Fruit fly (Drosophila melanogaster) whole organism, prepupa: ENCODE results near the gene SP555.
A peak's percentile ranks its signal among the peaks of the same experiment; 100 is the strongest.

Experiments used
- Blimp-1 ChIP-seq: fragments of 200-800 bp; sonication (Bioruptor generic); optimal IDR thresholded peaks from 3 replicates; lab custom pipeline; 2017; ENCODE audit warnings: missing biosample characterization, missing genetic modification characterization, mild to moderate bottlenecking, moderate library complexity, missing genetic modification reagents
- CG10631 ChIP-seq: fragments of 200-800 bp; sonication (Bioruptor generic); optimal IDR thresholded peaks from 2 replicates; lab custom pipeline; 2016; ENCODE audit warnings: missing biosample characterization, missing genetic modification characterization
- CG11762 ChIP-seq: fragments of 200-800 bp; sonication (Bioruptor generic); optimal IDR thresholded peaks from 3 replicates; lab custom pipeline; 2016; ENCODE audit warnings: missing biosample characterization, missing genetic modification characterization; ENCODE audit not compliant: insufficient read depth
- CG15336 ChIP-seq: fragments of 200-800 bp; sonication (Bioruptor generic); IDR thresholded peaks from 2 replicates; pipeline ENCODE4 v1.3.6; 2022; ENCODE audit warnings: missing biosample characterization, missing genetic modification characterization
- CG3032 ChIP-seq: fragments of 200-800 bp; optimal IDR thresholded peaks from 2 replicates; lab custom pipeline; 2019; ENCODE audit warnings: missing biosample characterization, mild to moderate bottlenecking, missing genetic modification characterization, moderate library complexity
- CG31627 ChIP-seq: fragments of 200-800 bp; sonication (Bioruptor generic); optimal IDR thresholded peaks from 3 replicates; lab custom pipeline; 2016; ENCODE audit warnings: missing biosample characterization, missing genetic modification characterization
- CG3919 ChIP-seq: fragments of 200-800 bp; sonication (Bioruptor generic); optimal IDR thresholded peaks from 3 replicates; lab custom pipeline; 2016; ENCODE audit warnings: missing biosample characterization, missing genetic modification characterization
- CG6276 ChIP-seq: fragments of 200-800 bp; sonication (Bioruptor generic); optimal IDR thresholded peaks from 2 replicates; lab custom pipeline; 2017; ENCODE audit warnings: missing biosample characterization, mild to moderate bottlenecking, missing genetic modification characterization
- CG6792 ChIP-seq: fragments of 200-800 bp; sonication (Bioruptor generic); optimal IDR thresholded peaks from 3 replicates; lab custom pipeline; 2016; ENCODE audit warnings: missing biosample characterization, missing genetic modification characterization
- CG7368 ChIP-seq: fragments of 200-800 bp; sonication (Bioruptor generic); optimal IDR thresholded peaks from 3 replicates; lab custom pipeline; 2016; ENCODE audit warnings: missing biosample characterization, missing genetic modification characterization
- CG9139 ChIP-seq: fragments of 200-800 bp; sonication (Bioruptor generic); optimal IDR thresholded peaks from 3 replicates; lab custom pipeline; 2017; ENCODE audit warnings: missing biosample characterization, mild to moderate bottlenecking, missing genetic modification characterization
- Eip75B ChIP-seq: fragments of 200-800 bp; sonication (Bioruptor generic); optimal IDR thresholded peaks from 3 replicates; lab custom pipeline; 2016; ENCODE audit warnings: missing biosample characterization, missing genetic modification characterization
- Eip78C ChIP-seq: fragments of 200-800 bp; sonication (Bioruptor generic); peaks from one replicate; lab custom pipeline; 2016; ENCODE audit warnings: missing biosample characterization, missing genetic modification characterization
- Ets21C ChIP-seq: fragments of 200-800 bp; sonication (Bioruptor generic); optimal IDR thresholded peaks from 3 replicates; lab custom pipeline; 2016; ENCODE audit warnings: missing biosample characterization, missing genetic modification characterization
- Ets96B ChIP-seq: fragments of 200-800 bp; optimal IDR thresholded peaks from 2 replicates; lab custom pipeline; 2019; ENCODE audit warnings: missing biosample characterization, mild to moderate bottlenecking, missing genetic modification characterization, moderate library complexity
- Gug ChIP-seq: fragments of 200-800 bp; sonication (Bioruptor generic); IDR thresholded peaks from 2 replicates; pipeline ENCODE4 v1.3.6; 2022; ENCODE audit warnings: missing biosample characterization, missing genetic modification characterization
- Hr38 ChIP-seq: sonication (Bioruptor generic); optimal IDR thresholded peaks from 2 replicates; lab custom pipeline; 2016; ENCODE audit warnings: missing biosample characterization, missing genetic modification characterization
- Lpt ChIP-seq: fragments of 200-800 bp; sonication (Bioruptor generic); optimal IDR thresholded peaks from 3 replicates; lab custom pipeline; 2016; ENCODE audit warnings: missing biosample characterization, missing genetic modification characterization
- Met ChIP-seq: fragments of 200-800 bp; sonication (Bioruptor generic); optimal IDR thresholded peaks from 3 replicates; lab custom pipeline; 2016; ENCODE audit warnings: missing biosample characterization, missing genetic modification characterization
- OdsH ChIP-seq: fragments of 200-800 bp; sonication (Bioruptor generic); optimal IDR thresholded peaks from 3 replicates; lab custom pipeline; 2016; ENCODE audit warnings: missing biosample characterization, missing genetic modification characterization
- Smox ChIP-seq: fragments of 200-800 bp; sonication (Bioruptor generic); optimal IDR thresholded peaks from 3 replicates; lab custom pipeline; 2016; ENCODE audit warnings: missing biosample characterization, missing genetic modification characterization
- Sox102F ChIP-seq: fragments of 200-800 bp; sonication (Bioruptor generic); optimal IDR thresholded peaks from 2 replicates; lab custom pipeline; 2016; ENCODE audit warnings: missing biosample characterization, mild to moderate bottlenecking, missing genetic modification characterization
- Sox15 ChIP-seq: fragments of 200-800 bp; sonication (Bioruptor generic); optimal IDR thresholded peaks from 3 replicates; lab custom pipeline; 2016; ENCODE audit warnings: missing biosample characterization, missing genetic modification characterization
- acj6 ChIP-seq: fragments of 200-800 bp; sonication (Bioruptor generic); optimal IDR thresholded peaks from 3 replicates; lab custom pipeline; 2016; ENCODE audit warnings: missing biosample characterization, missing genetic modification characterization
- dac ChIP-seq: fragments of 200-800 bp; sonication (Bioruptor generic); optimal IDR thresholded peaks from 2 replicates; lab custom pipeline; 2017; ENCODE audit warnings: missing biosample characterization, mild to moderate bottlenecking, missing genetic modification characterization
- dsx ChIP-seq: fragments of 200-800 bp; optimal IDR thresholded peaks from 3 replicates; lab custom pipeline; 2019; ENCODE audit warnings: missing biosample characterization, mild to moderate bottlenecking, missing genetic modification characterization, moderate library complexity; ENCODE audit not compliant: poor library complexity, severe bottlenecking
- esn ChIP-seq: fragments of 200-800 bp; sonication (Bioruptor generic); optimal IDR thresholded peaks from 2 replicates; lab custom pipeline; 2016; ENCODE audit warnings: missing biosample characterization, mild to moderate bottlenecking, missing genetic modification characterization, moderate library complexity
- fd59A ChIP-seq: fragments of 200-800 bp; sonication (Bioruptor generic); optimal IDR thresholded peaks from 2 replicates; lab custom pipeline; 2017; ENCODE audit warnings: missing biosample characterization, mild to moderate bottlenecking, missing genetic modification characterization, missing genetic modification reagents
- fd85E ChIP-seq: fragments of 200-800 bp; sonication (Bioruptor generic); optimal IDR thresholded peaks from 3 replicates; lab custom pipeline; 2016; ENCODE audit warnings: missing biosample characterization, missing genetic modification characterization
- fkh ChIP-seq: fragments of 200-800 bp; sonication (Bioruptor generic); optimal IDR thresholded peaks from 3 replicates; lab custom pipeline; 2017; ENCODE audit warnings: missing biosample characterization, mild to moderate bottlenecking, missing genetic modification characterization, moderate library complexity
- lz ChIP-seq: fragments of 200-800 bp; sonication (Bioruptor generic); optimal IDR thresholded peaks from 3 replicates; lab custom pipeline; 2016; ENCODE audit warnings: missing biosample characterization, missing genetic modification characterization
- pdm3 ChIP-seq: fragments of 200-800 bp; sonication (Bioruptor generic); optimal IDR thresholded peaks from 3 replicates; lab custom pipeline; 2016; ENCODE audit warnings: missing biosample characterization, missing genetic modification characterization
- spab ChIP-seq: fragments of 200-800 bp; sonication (Bioruptor generic); optimal IDR thresholded peaks from 2 replicates; lab custom pipeline; 2017; ENCODE audit warnings: missing biosample characterization, mild to moderate bottlenecking, missing genetic modification characterization, missing genetic modification reagents
- ss ChIP-seq, 2 experiments: fragments of 200-800 bp; sonication (Bioruptor generic); optimal IDR thresholded peaks; 2 replicates in 1 of 2; 3 replicates in 1 of 2; lab custom pipeline; 2017 to 2018; ENCODE audit warnings: mild to moderate bottlenecking in 2 of 2, missing biosample characterization in 2 of 2, missing genetic modification characterization in 2 of 2, moderate library complexity in 1 of 2
- topi ChIP-seq: fragments of 200-800 bp; sonication (Bioruptor generic); optimal IDR thresholded peaks from 3 replicates; lab custom pipeline; 2016; ENCODE audit warnings: missing biosample characterization, missing genetic modification characterization
- vri ChIP-seq: fragments of 200-800 bp; sonication (Bioruptor generic); optimal IDR thresholded peaks from 3 replicates; lab custom pipeline; 2016; ENCODE audit warnings: missing biosample characterization, mild to moderate bottlenecking, missing genetic modification characterization

Gene SP555

dm6 chr2L:5037402-5037860, at the start of gene SP555, which contains the start of gene CG14042:
Gene SP555 (plus strand): TSS chr2L:5037709.
Gene CG14042 (plus strand): TSS chr2L:5037709.
- TF ChIP-seq esn (GFP tag; lab: Kevin White, UChicago) (no peak), ss (GFP tag; optimal IDR thresholded peaks at IDR 0.05; lab: Kevin White, UChicago) (peak; percentile 15 to 19), CG7368 (GFP tag; lab: Kevin White, UChicago) (peak; percentile 63)

- TF ChIP-seq dac (no peak), CG3032 (tag; lab: Kevin White, UChicago) (no peak), CG3919 (GFP tag; lab: Kevin White, UChicago) (no peak), topi (GFP tag; lab: Kevin White, UChicago) (no peak), CG6792 (GFP tag; lab: Kevin White, UChicago) (no peak)
- TF ChIP-seq, all 60 proteins: peak for 0
These were observed 42.3 kb upstream of the SP555 start for dm6 chr2L:4995010-4995836.

dm6 chr2L:4995837-4996136, 41.7 kb upstream of the SP555 start:
- no peak for TF ChIP-seq fd59A
- TF ChIP-seq fkh (GFP tag; lab: Kevin White, UChicago), result peak; percentile 27
- TF ChIP-seq, all 60 proteins: peak for 1

dm6 chr2L:4996283-4996922, 41.1 kb upstream of the SP555 start:
- TF ChIP-seq Eip78C (GFP tag; lab: Kevin White, UChicago) (peak; percentile 58), Blimp-1 (GFP tag; lab: Kevin White, UChicago) (peak; percentile 94), Ets21C (GFP tag; lab: Kevin White, UChicago) (no peak), Sox15 (GFP tag; lab: Kevin White, UChicago) (no peak)

- peak; percentile 90 for TF ChIP-seq fkh (GFP tag; lab: Kevin White, UChicago)
- peak; percentile 99 for TF ChIP-seq Gug (GFP tag; lab: Robert Waterston, UW)
- TF ChIP-seq Eip75B, result peak; percentile 99
- peak; percentile 99 for TF ChIP-seq Met (GFP tag; lab: Kevin White, UChicago)
- TF ChIP-seq CG31627 (GFP tag; lab: Kevin White, UChicago), result peak; percentile 99
- peak; percentile 99 for TF ChIP-seq topi (GFP tag; lab: Kevin White, UChicago)
- peak; percentile 99 for TF ChIP-seq Ets96B (tag; lab: Kevin White, UChicago)
- peak; percentile 99 for TF ChIP-seq esn (GFP tag; lab: Kevin White, UChicago)
- TF ChIP-seq dac, result peak; percentile 99
- peak; percentile 98 for TF ChIP-seq fd59A
- TF ChIP-seq Ets21C (GFP tag; lab: Kevin White, UChicago), result peak; percentile 99
- TF ChIP-seq OdsH (GFP tag; lab: Kevin White, UChicago), result peak; percentile 99
- peak; percentile 100 for TF ChIP-seq CG6276
- TF ChIP-seq Sox15 (GFP tag; lab: Kevin White, UChicago), result peak; percentile 99
- TF ChIP-seq acj6 (GFP tag; lab: Kevin White, UChicago), result peak; percentile 99
- peak; percentile 100 for TF ChIP-seq CG3919 (GFP tag; lab: Kevin White, UChicago)
- TF ChIP-seq Lpt (GFP tag; lab: Kevin White, UChicago), result peak; percentile 100
- peak; percentile 99 for TF ChIP-seq CG3032 (tag; lab: Kevin White, UChicago)
- peak; percentile 90 for TF ChIP-seq Hr38 (GFP tag; lab: Kevin White, UChicago)
- peak; percentile 98 for TF ChIP-seq fd85E (GFP tag; lab: Kevin White, UChicago)
- TF ChIP-seq CG15336 (GFP tag; lab: Robert Waterston, UW), result peak; percentile 99
- peak; percentile 98 for TF ChIP-seq vri (GFP tag; lab: Kevin White, UChicago)
- TF ChIP-seq Sox102F (GFP tag; lab: Kevin White, UChicago), result peak; percentile 99
- peak; percentile 99 for TF ChIP-seq CG10631 (GFP tag; lab: Kevin White, UChicago)
- peak; percentile 99 for TF ChIP-seq Smox (GFP tag; lab: Kevin White, UChicago)
- peak; percentile 99 for TF ChIP-seq lz (GFP tag; lab: Kevin White, UChicago)
- peak; percentile 96 for TF ChIP-seq CG9139 (GFP tag; lab: Kevin White, UChicago)
- TF ChIP-seq spab (GFP tag; lab: Kevin White, UChicago), result peak; percentile 99
- peak; percentile 99 for TF ChIP-seq CG11762 (GFP tag; lab: Kevin White, UChicago)
- TF ChIP-seq pdm3, result peak; percentile 99
- TF ChIP-seq CG7368 (GFP tag; lab: Kevin White, UChicago), result peak; percentile 99
- peak; percentile 98 for TF ChIP-seq dsx (GFP tag; lab: Kevin White, UChicago)
- TF ChIP-seq CG6792 (GFP tag; lab: Kevin White, UChicago), result peak; percentile 99
These were observed 39.9 kb upstream of the SP555 start for dm6 chr2L:4997401-4998259.
